Worm (Caenorhabditis elegans) whole organism, L1 larva: ENCODE data around the gene F26A1.19.

Experiments used
- blmp-1 ChIP-seq: fragments of 150-350 bp; optimal IDR thresholded peaks from 2 replicates; lab custom pipeline; 2014; ENCODE audit warnings: missing biosample characterization, missing genetic modification characterization
- fos-1 ChIP-seq: fragments of 150-350 bp; optimal IDR thresholded peaks from 2 replicates; lab custom pipeline; 2014; ENCODE audit warnings: missing biosample characterization, missing genetic modification characterization
- nhr-12 ChIP-seq: sonication (generic microtip); optimal IDR thresholded peaks from 2 replicates; lab custom pipeline; 2017; ENCODE audit warnings: missing biosample characterization, missing genetic modification characterization
- nhr-28 ChIP-seq: fragments of 150-350 bp; optimal IDR thresholded peaks from 2 replicates; lab custom pipeline; 2014; ENCODE audit warnings: missing biosample characterization, missing genetic modification characterization
- nhr-76 ChIP-seq: sonication (generic microtip); optimal IDR thresholded peaks from 2 replicates; lab custom pipeline; 2017; ENCODE audit warnings: missing biosample characterization, missing genetic modification characterization
- skn-1 ChIP-seq: fragments of 150-350 bp; optimal IDR thresholded peaks from 2 replicates; lab custom pipeline; 2014; ENCODE audit warnings: missing biosample characterization, missing genetic modification characterization
- sox-4 ChIP-seq: sonication (generic microtip); optimal IDR thresholded peaks from 2 replicates; lab custom pipeline; 2016; ENCODE audit warnings: missing genetic modification characterization, missing compliant biosample characterization

ce11 chrIII:4809526-4810153 lies 27.9 kb upstream of the F26A1.19 start, which contains the start of gene pal-1:
- TF ChIP-seq fos-1 (tag; lab: Kevin White, UChicago) (no peak), nhr-28 (no peak), nhr-76 (tag; lab: Kevin White, UChicago) (no peak), nhr-12 (no peak), sox-4 (tag; lab: Kevin White, UChicago) (no peak), skn-1 (tag; lab: Kevin White, UChicago) (no peak), blmp-1 (tag; lab: Kevin White, UChicago) (no peak)
